Worm (Caenorhabditis elegans) whole organism, L4 larva: ENCODE data around the gene Y116A8C.25.
"Not testable (repeated sequence)": the region's sequence is repeated elsewhere in the genome, so short reads cannot be mapped to it uniquely, and the experiment has no call there.

Experiments used
- F10B5.3 ChIP-seq: sonication (generic microtip); optimal IDR thresholded peaks from 2 replicates; lab custom pipeline; 2016; ENCODE audit warnings: mild to moderate bottlenecking, missing genetic modification characterization, missing compliant biosample characterization
- F37D6.2 ChIP-seq: sonication (generic microtip); optimal IDR thresholded peaks from 2 replicates; lab custom pipeline; 2016; ENCODE audit warnings: mild to moderate bottlenecking, missing genetic modification characterization, missing compliant biosample characterization
- T26A8.4 ChIP-seq: fragments of 200-800 bp; sonication (Bioruptor generic); IDR thresholded peaks from 2 replicates; pipeline ENCODE4 v1.3.6; 2022; ENCODE audit warnings: missing genetic modification characterization, missing compliant biosample characterization
- Y105C5A.15 ChIP-seq: fragments of 200-800 bp; sonication (Bioruptor generic); IDR thresholded peaks from 2 replicates; pipeline ENCODE4 v1.3.6; 2022; ENCODE audit warnings: missing genetic modification characterization, missing compliant biosample characterization
- Y48G9A.11 ChIP-seq: fragments of 200-800 bp; sonication (Bioruptor generic); IDR thresholded peaks from 2 replicates; pipeline ENCODE4 v1.3.6; 2022; ENCODE audit warnings: missing genetic modification reagents, missing genetic modification characterization, missing compliant biosample characterization
- aha-1 ChIP-seq: fragments of 150-350 bp; peaks from one replicate; lab custom pipeline; 2014; ENCODE audit warnings: missing biosample characterization, missing genetic modification characterization
- ama-1 ChIP-seq: fragments of 150-350 bp; optimal IDR thresholded peaks from 2 replicates; lab custom pipeline; 2014; ENCODE audit warnings: inconsistent platforms, mixed read lengths
- ceh-28 ChIP-seq: fragments of 150-350 bp; optimal IDR thresholded peaks from 2 replicates; lab custom pipeline; 2014; ENCODE audit warnings: missing biosample characterization, missing genetic modification reagents, missing genetic modification characterization
- ceh-44 ChIP-seq: fragments of 200-800 bp; sonication (Bioruptor generic); IDR thresholded peaks from 2 replicates; pipeline ENCODE4 v1.3.6; 2022; ENCODE audit warnings: missing genetic modification reagents, missing genetic modification characterization, missing compliant biosample characterization
- daf-16 ChIP-seq, 3 experiments: sonication (generic microtip); optimal IDR thresholded peaks; 2 replicates each; lab custom pipeline; 2016 to 2017; ENCODE audit warnings: missing genetic modification characterization in 3 of 3, missing genetic modification reagents in 3 of 3, mild to moderate bottlenecking in 2 of 3, missing compliant biosample characterization in 2 of 3, missing biosample characterization in 1 of 3, moderate library complexity in 1 of 3
- dmd-9 ChIP-seq: fragments of 200-800 bp; sonication (Bioruptor generic); IDR thresholded peaks from 2 replicates; pipeline ENCODE4 v1.3.6; 2022; ENCODE audit warnings: missing genetic modification reagents, missing genetic modification characterization, missing compliant biosample characterization
- dpl-1 ChIP-seq: fragments of 150-350 bp; optimal IDR thresholded peaks from 2 replicates; lab custom pipeline; 2014; ENCODE audit warnings: missing biosample characterization, missing genetic modification reagents, missing genetic modification characterization
- fkh-10 ChIP-seq: fragments of 150-350 bp; optimal IDR thresholded peaks from 2 replicates; lab custom pipeline; 2014; ENCODE audit warnings: missing biosample characterization, missing genetic modification reagents, missing genetic modification characterization
- lim-7 ChIP-seq: fragments of 200-800 bp; sonication (Bioruptor generic); IDR thresholded peaks from 2 replicates; pipeline ENCODE4 v1.3.6; 2022; ENCODE audit warnings: missing genetic modification characterization, missing compliant biosample characterization
- lin-38 ChIP-seq: fragments of 200-800 bp; sonication (Bioruptor generic); IDR thresholded peaks from 2 replicates; pipeline ENCODE4 v1.3.6; 2022; ENCODE audit warnings: missing genetic modification reagents, missing genetic modification characterization, missing compliant biosample characterization
- lsy-2 ChIP-seq, 2 experiments: fragments of 150-350 bp in 1 of 2; sonication (generic microtip) in 1 of 2; optimal IDR thresholded peaks; 2 replicates each; lab custom pipeline; 2014 to 2017; ENCODE audit warnings: missing biosample characterization in 2 of 2, missing genetic modification characterization in 2 of 2
- madf-5 ChIP-seq, 2 experiments: fragments of 200-800 bp; sonication (Bioruptor generic); IDR thresholded peaks; 2 replicates each; pipeline ENCODE4 v1.3.6; 2022; ENCODE audit warnings: missing compliant biosample characterization in 2 of 2, missing genetic modification characterization in 2 of 2
- mep-1 ChIP-seq: fragments of 150-350 bp; sonication (generic microtip); optimal IDR thresholded peaks from 3 replicates; lab custom pipeline; 2014; ENCODE audit warnings: missing biosample characterization, missing genetic modification characterization
- mes-2 ChIP-seq: sonication (generic microtip); optimal IDR thresholded peaks from 2 replicates; lab custom pipeline; 2016; ENCODE audit warnings: missing genotype, mild to moderate bottlenecking, missing genetic modification characterization, missing compliant biosample characterization; ENCODE audit not compliant: poor library complexity, severe bottlenecking
- nhr-102 ChIP-seq: sonication (generic microtip); optimal IDR thresholded peaks from 2 replicates; lab custom pipeline; 2016; ENCODE audit warnings: mild to moderate bottlenecking, missing genetic modification characterization, moderate library complexity, missing compliant biosample characterization
- nhr-25 ChIP-seq: sonication (generic microtip); optimal IDR thresholded peaks from 2 replicates; lab custom pipeline; 2017; ENCODE audit warnings: missing genetic modification characterization, mild to moderate bottlenecking, missing compliant biosample characterization, antibody characterized with exemption, moderate library complexity, borderline replicate concordance; ENCODE audit not compliant: insufficient read depth
- nhr-41 ChIP-seq: fragments of 200-800 bp; sonication (Bioruptor generic); IDR thresholded peaks from 2 replicates; pipeline ENCODE4 v1.3.6; 2022; ENCODE audit warnings: missing genetic modification reagents, missing genetic modification characterization, missing compliant biosample characterization
- nhr-42 ChIP-seq: fragments of 200-800 bp; sonication (Bioruptor generic); IDR thresholded peaks from 2 replicates; pipeline ENCODE4 v1.3.6; 2022; ENCODE audit warnings: missing genetic modification characterization, missing compliant biosample characterization
- php-3 ChIP-seq: fragments of 200-800 bp; sonication (Bioruptor generic); IDR thresholded peaks from 2 replicates; pipeline ENCODE4 v1.3.6; 2022; ENCODE audit warnings: missing genetic modification reagents, missing genetic modification characterization, missing compliant biosample characterization
- pqm-1 ChIP-seq: sonication (generic microtip); optimal IDR thresholded peaks from 2 replicates; lab custom pipeline; 2017; ENCODE audit warnings: missing biosample characterization, missing genetic modification characterization
- set-16 ChIP-seq: fragments of 200-800 bp; sonication (Bioruptor generic); IDR thresholded peaks from 2 replicates; pipeline ENCODE4 v1.3.6; 2022; ENCODE audit warnings: missing genetic modification reagents, missing genetic modification characterization, missing compliant biosample characterization
- snpc-1.2 ChIP-seq: fragments of 200-800 bp; sonication (Bioruptor generic); IDR thresholded peaks from 2 replicates; pipeline ENCODE4 v1.3.6; 2022; ENCODE audit warnings: missing genetic modification reagents, missing genetic modification characterization, missing compliant biosample characterization
- tag-97 ChIP-seq: fragments of 200-800 bp; sonication (Bioruptor generic); IDR thresholded peaks from 2 replicates; pipeline ENCODE4 v1.3.6; 2022; ENCODE audit warnings: missing genetic modification characterization, missing compliant biosample characterization
- unc-62 ChIP-seq, 3 experiments: fragments of 150-350 bp in 1 of 3; sonication (generic microtip); optimal IDR thresholded peaks in 2 of 3; peaks in 1 of 3; 1 replicate in 1 of 3; 2 replicates in 2 of 3; lab custom pipeline; 2014 to 2017; ENCODE audit warnings: missing biosample characterization in 3 of 3, missing genetic modification characterization in 3 of 3, missing genetic modification reagents in 3 of 3, missing genotype in 1 of 3
- vab-7 ChIP-seq: fragments of 200-800 bp; sonication (Bioruptor generic); IDR thresholded peaks from 2 replicates; pipeline ENCODE4 v1.3.6; 2022; ENCODE audit warnings: missing genetic modification reagents, missing genetic modification characterization, missing compliant biosample characterization
- zag-1 ChIP-seq: fragments of 150-350 bp; optimal IDR thresholded peaks from 2 replicates; lab custom pipeline; 2014; ENCODE audit warnings: missing biosample characterization, missing genetic modification characterization
- zfp-2 ChIP-seq: sonication (generic microtip); optimal IDR thresholded peaks from 2 replicates; lab custom pipeline; 2016; ENCODE audit warnings: mild to moderate bottlenecking, missing genetic modification characterization, missing compliant biosample characterization

Gene Y116A8C.25

ce11 chrIV:17087384-17088099 is 9.0 kb upstream of the Y116A8C.25 start, which contains the start of the genes snx-13 and snr-1 (continued):
- TF ChIP-seq set-16 (GFP tag; lab: Robert Waterston, UW) (0 out of 2 replicates have a peak, but pooled peaks have one; percentile 13), unc-62 (GFP tag; optimal IDR thresholded peaks at IDR 0.05 in 1 of 2; lab: Kevin White, UChicago) (no peak), unc-62 (tag; optimal IDR thresholded peaks at IDR 0.05; lab: Kevin White, UChicago) (no peak), ama-1 (lab: Kevin White, UChicago) (no peak), F10B5.3 (no peak), ceh-28 (no peak), nhr-102 (tag; lab: Kevin White, UChicago) (peak; percentile 38), nhr-25 (no peak), Y48G9A.11 (GFP tag; lab: Robert Waterston, UW) (peak; percentile 64), php-3 (GFP tag; lab: Robert Waterston, UW) (no peak)

DNA sequence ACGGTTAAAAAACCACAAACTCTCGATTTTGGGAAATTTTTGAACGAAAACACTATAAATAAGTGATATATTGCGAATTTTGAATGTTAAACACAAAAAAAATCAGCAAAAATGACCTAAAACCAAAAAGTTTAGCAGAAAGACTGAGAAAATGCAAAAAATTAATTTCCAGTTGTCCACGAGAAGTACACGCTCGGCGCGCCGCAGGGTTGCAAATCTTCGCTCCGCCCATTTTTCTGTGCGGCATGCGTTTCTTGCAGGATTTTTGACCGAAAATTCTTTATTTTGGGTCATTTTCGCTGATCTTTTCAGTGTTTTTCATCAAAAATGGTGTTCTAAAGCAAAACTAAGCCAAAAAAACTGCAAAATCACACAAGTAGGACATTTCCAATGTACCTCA is 6.3 kb upstream of the Y116A8C.25 start:
- TF ChIP-seq pqm-1 (tag; lab: Kevin White, UChicago) (no peak), aha-1 (peak; percentile 74), lin-38 (peak; percentile 41), snpc-1.2 (GFP tag; lab: Robert Waterston, UW) (peak; percentile 80)

- TF ChIP-seq tag-97 (GFP tag; lab: Robert Waterston, UW) = no peak
- TF ChIP-seq T26A8.4 (GFP tag; lab: Robert Waterston, UW) = no peak
- peak; percentile 0 for TF ChIP-seq dpl-1 (GFP tag; lab: Kevin White, UChicago)
- no peak for TF ChIP-seq madf-5 (GFP tag; IDR thresholded peaks at IDR 0.05; lab: Robert Waterston, UW)
- no peak for TF ChIP-seq F10B5.3
- no peak for TF ChIP-seq lsy-2 (tag; optimal IDR thresholded peaks at IDR 0.05; lab: Kevin White, UChicago)
- TF ChIP-seq Y105C5A.15 = no peak
- TF ChIP-seq F37D6.2 = no peak
- TF ChIP-seq lim-7 (GFP tag; lab: Robert Waterston, UW) = no peak
- no peak for TF ChIP-seq daf-16 (GFP tag; optimal IDR thresholded peaks at IDR 0.05; lab: Kevin White, UChicago)
- no peak for TF ChIP-seq daf-16 (tag; optimal IDR thresholded peaks at IDR 0.05; lab: Kevin White, UChicago)
- TF ChIP-seq zag-1 = no peak
- TF ChIP-seq dmd-9 (GFP tag; lab: Robert Waterston, UW) = 0 out of 2 replicates have a peak, but pooled peaks have one; percentile 7
- TF ChIP-seq nhr-42 (GFP tag; lab: Robert Waterston, UW) = no peak
- TF ChIP-seq vab-7 (GFP tag; lab: Robert Waterston, UW) = no peak
- no peak for TF ChIP-seq mep-1 (tag; lab: Kevin White, UChicago)
- peak; percentile 51 for TF ChIP-seq lin-38
- no peak for TF ChIP-seq mes-2 (tag; lab: Kevin White, UChicago)
Measured at ce11 chrIV:17084317-17084716, 5.8 kb upstream of the Y116A8C.25 start.

- TF ChIP-seq zfp-2 (tag; lab: Kevin White, UChicago); ceh-44 (GFP tag; lab: Robert Waterston, UW); lin-38: not testable (repeated sequence)
- TF ChIP-seq, all 104 proteins: peak for 0; not testable (repeated sequence) for 104
Measured at ce11 chrIV:17070791-17071190, 7.8 kb downstream of the Y116A8C.25 start, which contains the start of gene Y116A8C.24. TSS of gene Y116A8C.24 (minus strand) at chrIV:17070891.

- TF ChIP-seq nhr-41 (GFP tag; lab: Robert Waterston, UW); snpc-1.2 (GFP tag; lab: Robert Waterston, UW); fkh-10: not testable (repeated sequence)
Measured at ce11 chrIV:17064937-17065336, 13.6 kb downstream of the Y116A8C.25 start, which contains the start of gene Y116A8C.465. TSS of gene Y116A8C.465 (plus strand) at chrIV:17065237.
